Fruit fly (Drosophila melanogaster) whole organism, embryonic: Measurements from ENCODE around the gene side-III.

Source experiments
- C15 ChIP-seq: fragments of 200-800 bp; sonication (Bioruptor generic); IDR thresholded peaks from 3 replicates; pipeline ENCODE4 v1.3.6; 2022; ENCODE audit warnings: missing biosample characterization, missing genetic modification characterization
- CG10654 ChIP-seq: fragments of 200-800 bp; sonication (Bioruptor generic); optimal IDR thresholded peaks from 2 replicates; lab custom pipeline; 2016; ENCODE audit warnings: missing biosample characterization, missing genetic modification characterization
- CG12391 ChIP-seq: fragments of 200-800 bp; sonication (Bioruptor generic); optimal IDR thresholded peaks from 3 replicates; lab custom pipeline; 2018; ENCODE audit warnings: missing biosample characterization, mild to moderate bottlenecking, missing genetic modification characterization, moderate library complexity
- CG12769 ChIP-seq: fragments of 200-800 bp; sonication (Bioruptor generic); optimal IDR thresholded peaks from 2 replicates; lab custom pipeline; 2019; ENCODE audit warnings: missing biosample characterization, mild to moderate bottlenecking, missing genetic modification characterization, moderate library complexity
- CG13287 ChIP-seq: fragments of 200-800 bp; sonication (Bioruptor generic); IDR thresholded peaks from 2 replicates; pipeline ENCODE4 v1.3.6; 2022; ENCODE audit warnings: missing biosample characterization, missing genetic modification characterization; ENCODE audit not compliant: partially characterized antibody
- CG14050 ChIP-seq: fragments of 200-800 bp; sonication (Bioruptor generic); IDR thresholded peaks from 3 replicates; pipeline ENCODE4 v1.3.6; 2022; ENCODE audit warnings: missing biosample characterization, missing genetic modification characterization
- CG15073 ChIP-seq: fragments of 200-800 bp; sonication (Bioruptor generic); optimal IDR thresholded peaks from 2 replicates; lab custom pipeline; 2016; ENCODE audit warnings: missing biosample characterization, missing genetic modification characterization
- CG1602 ChIP-seq: fragments of 200-800 bp; sonication (Bioruptor generic); optimal IDR thresholded peaks from 3 replicates; lab custom pipeline; 2016; ENCODE audit warnings: missing biosample characterization, missing genetic modification characterization
- CG17361 ChIP-seq: fragments of 200-800 bp; sonication (Bioruptor generic); IDR thresholded peaks from 3 replicates; pipeline ENCODE4 v1.3.6; 2022; ENCODE audit warnings: missing biosample characterization, missing genetic modification characterization
- CG17829 ChIP-seq: fragments of 200-800 bp; optimal IDR thresholded peaks from 2 replicates; lab custom pipeline; 2019; ENCODE audit warnings: missing biosample characterization, mild to moderate bottlenecking, missing genetic modification characterization, moderate library complexity
- CG2116 ChIP-seq: fragments of 200-800 bp; sonication (Bioruptor generic); optimal IDR thresholded peaks from 3 replicates; lab custom pipeline; 2018; ENCODE audit warnings: missing biosample characterization, mild to moderate bottlenecking, missing genetic modification characterization
- CG2889 ChIP-seq: fragments of 200-800 bp; sonication (Bioruptor generic); IDR thresholded peaks from 3 replicates; pipeline ENCODE4 v1.3.6; 2022; ENCODE audit warnings: missing biosample characterization, missing genetic modification characterization
- CG30403 ChIP-seq: fragments of 200-800 bp; sonication (Bioruptor generic); optimal IDR thresholded peaks from 3 replicates; lab custom pipeline; 2016; ENCODE audit warnings: missing biosample characterization, missing genetic modification characterization
- CG30431 ChIP-seq: fragments of 200-800 bp; sonication (Bioruptor generic); optimal IDR thresholded peaks from 2 replicates; lab custom pipeline; 2017; ENCODE audit warnings: missing biosample characterization, missing genetic modification characterization
- CG31441 ChIP-seq: fragments of 200-800 bp; sonication (Bioruptor generic); IDR thresholded peaks from 2 replicates; pipeline ENCODE4 v1.3.6; 2022; ENCODE audit warnings: missing biosample characterization, missing genetic modification characterization
- CG34376 ChIP-seq: fragments of 200-800 bp; sonication (Bioruptor generic); optimal IDR thresholded peaks from 2 replicates; lab custom pipeline; 2018; ENCODE audit warnings: missing biosample characterization, mild to moderate bottlenecking, missing genetic modification characterization
- CG3995 ChIP-seq: fragments of 200-800 bp; sonication (Bioruptor generic); optimal IDR thresholded peaks from 3 replicates; lab custom pipeline; 2016; ENCODE audit warnings: missing biosample characterization, missing genetic modification characterization
- CG4730 ChIP-seq: fragments of 200-800 bp; sonication (Bioruptor generic); IDR thresholded peaks from 2 replicates; pipeline ENCODE4 v1.3.6; 2022; ENCODE audit warnings: missing biosample characterization, missing genetic modification characterization
- CG5245 ChIP-seq: fragments of 200-800 bp; sonication (Bioruptor generic); optimal IDR thresholded peaks from 3 replicates; lab custom pipeline; 2016; ENCODE audit warnings: missing biosample characterization, missing genetic modification characterization
- CG6254 ChIP-seq: fragments of 200-800 bp; sonication (Bioruptor generic); optimal IDR thresholded peaks from 3 replicates; lab custom pipeline; 2017; ENCODE audit warnings: mild to moderate bottlenecking, missing biosample characterization, missing genetic modification reagents, missing genetic modification characterization
- CG7786 ChIP-seq: fragments of 200-800 bp; sonication (Bioruptor generic); optimal IDR thresholded peaks from 2 replicates; lab custom pipeline; 2016; ENCODE audit warnings: missing biosample characterization, missing genetic modification characterization
- CG9932 ChIP-seq: fragments of 200-800 bp; sonication (Bioruptor generic); IDR thresholded peaks from 2 replicates; pipeline ENCODE4 v1.3.6; 2022; ENCODE audit warnings: missing biosample characterization, missing genetic modification characterization
- Elba2 ChIP-seq: fragments of 200-800 bp; sonication (Bioruptor generic); optimal IDR thresholded peaks from 3 replicates; lab custom pipeline; 2016; ENCODE audit warnings: missing biosample characterization, missing genetic modification characterization
- Ets97D ChIP-seq: fragments of 200-800 bp; sonication (Bioruptor generic); optimal IDR thresholded peaks from 3 replicates; lab custom pipeline; 2016; ENCODE audit warnings: missing biosample characterization, missing genetic modification characterization
- HmgD ChIP-seq: fragments of 200-800 bp; sonication (Bioruptor generic); optimal IDR thresholded peaks from 3 replicates; lab custom pipeline; 2016; ENCODE audit warnings: missing biosample characterization, missing genetic modification characterization
- Hsf ChIP-seq: fragments of 200-800 bp; sonication (Bioruptor generic); optimal IDR thresholded peaks from 3 replicates; lab custom pipeline; 2016; ENCODE audit warnings: missing biosample characterization, missing genetic modification characterization
- MTF-1 ChIP-seq: fragments of 200-800 bp; sonication (Bioruptor generic); optimal IDR thresholded peaks from 2 replicates; lab custom pipeline; 2018; ENCODE audit warnings: missing biosample characterization, mild to moderate bottlenecking, missing genetic modification characterization, borderline replicate concordance
- Oaz ChIP-seq: fragments of 200-800 bp; sonication (Bioruptor generic); IDR thresholded peaks from 2 replicates; pipeline ENCODE4 v1.3.6; 2022; ENCODE audit warnings: missing biosample characterization, missing genetic modification characterization
- Rfx ChIP-seq: fragments of 200-800 bp; sonication (Bioruptor generic); IDR thresholded peaks from 2 replicates; pipeline ENCODE4 v1.3.6; 2022; ENCODE audit warnings: missing biosample characterization, missing genetic modification characterization
- Sox102F ChIP-seq: fragments of 200-800 bp; sonication (Bioruptor generic); optimal IDR thresholded peaks from 2 replicates; lab custom pipeline; 2018; ENCODE audit warnings: missing biosample characterization, mild to moderate bottlenecking, missing genetic modification characterization, moderate library complexity
- Stat92E ChIP-seq, 3 experiments: fragments of >200 bp in 2 of 3; fragments of 200-800 bp in 1 of 3; sonication (Bioruptor generic) in 1 of 3; optimal IDR thresholded peaks; 2 replicates each; lab custom pipeline; 2017 to 2019; ENCODE audit warnings: missing biosample characterization in 3 of 3, missing genetic modification characterization in 3 of 3, mild to moderate bottlenecking in 1 of 3, moderate library complexity in 1 of 3
- Trl ChIP-seq, 3 experiments: fragments of >200 bp in 2 of 3; fragments of 200-800 bp in 1 of 3; sonication (Bioruptor generic) in 1 of 3; optimal IDR thresholded peaks; 2 replicates in 1 of 3; 3 replicates in 2 of 3; lab custom pipeline; 2016 to 2017; ENCODE audit warnings: missing biosample characterization in 1 of 3, missing genetic modification characterization in 1 of 3
- ab ChIP-seq: fragments of 200-800 bp; sonication (Bioruptor generic); optimal IDR thresholded peaks from 2 replicates; lab custom pipeline; 2016; ENCODE audit warnings: missing biosample characterization, missing genetic modification characterization
- chn ChIP-seq: fragments of 200-800 bp; sonication (Bioruptor generic); optimal IDR thresholded peaks from 2 replicates; lab custom pipeline; 2016; ENCODE audit warnings: missing biosample characterization, missing genetic modification characterization
- ems ChIP-seq: fragments of 200-800 bp; sonication (Bioruptor generic); optimal IDR thresholded peaks from 3 replicates; lab custom pipeline; 2016; ENCODE audit warnings: missing biosample characterization, missing genetic modification characterization
- en ChIP-seq: fragments of 200-800 bp; sonication (Bioruptor generic); optimal IDR thresholded peaks from 2 replicates; lab custom pipeline; 2016; ENCODE audit warnings: missing biosample characterization, missing genetic modification characterization
- fd3F ChIP-seq: fragments of 200-800 bp; sonication (Bioruptor generic); optimal IDR thresholded peaks from 2 replicates; lab custom pipeline; 2018; ENCODE audit warnings: missing biosample characterization, mild to moderate bottlenecking, missing genetic modification characterization, moderate library complexity
- fu2 ChIP-seq: fragments of 200-800 bp; sonication (Bioruptor generic); optimal IDR thresholded peaks from 2 replicates; lab custom pipeline; 2016; ENCODE audit warnings: missing biosample characterization, missing genetic modification characterization
- gro ChIP-seq: fragments of 200-800 bp; sonication (Bioruptor generic); optimal IDR thresholded peaks from 2 replicates; lab custom pipeline; 2016; ENCODE audit warnings: missing biosample characterization, missing genetic modification characterization
- h ChIP-seq: fragments of >200 bp; optimal IDR thresholded peaks from 2 replicates; lab custom pipeline; 2017
- insv ChIP-seq, 2 experiments: fragments of 200-800 bp; sonication (Bioruptor generic); optimal IDR thresholded peaks; 3 replicates each; lab custom pipeline; 2016 to 2018; ENCODE audit warnings: missing biosample characterization in 2 of 2, missing genetic modification characterization in 2 of 2
- lov ChIP-seq, 2 experiments: fragments of 200-800 bp in 1 of 2; fragments of >200 bp in 1 of 2; sonication (Bioruptor generic) in 1 of 2; IDR thresholded peaks in 1 of 2; optimal IDR thresholded peaks in 1 of 2; 2 replicates in 1 of 2; 3 replicates in 1 of 2; pipeline versions ENCODE4 v1.3.6 to Lab custom; 2017 to 2022; ENCODE audit warnings: missing biosample characterization in 1 of 2, missing genetic modification characterization in 1 of 2
- onecut ChIP-seq: fragments of 200-800 bp; sonication (Bioruptor generic); IDR thresholded peaks from 2 replicates; pipeline ENCODE4 v1.3.6; 2022; ENCODE audit warnings: missing biosample characterization, missing genetic modification characterization
- p53 ChIP-seq: fragments of 200-800 bp; sonication (Bioruptor generic); optimal IDR thresholded peaks from 2 replicates; lab custom pipeline; 2016; ENCODE audit warnings: missing biosample characterization, missing genetic modification characterization
- pros ChIP-seq: fragments of 200-800 bp; sonication (Bioruptor generic); optimal IDR thresholded peaks from 3 replicates; lab custom pipeline; 2019; ENCODE audit warnings: missing biosample characterization, mild to moderate bottlenecking, missing genetic modification characterization, moderate library complexity
- shn ChIP-seq: fragments of 200-800 bp; sonication (Bioruptor generic); optimal IDR thresholded peaks from 3 replicates; lab custom pipeline; 2016; ENCODE audit warnings: missing biosample characterization, missing genetic modification characterization
- sr ChIP-seq: fragments of 200-800 bp; sonication (Bioruptor generic); IDR thresholded peaks from 3 replicates; pipeline ENCODE4 v1.3.6; 2022; ENCODE audit warnings: missing biosample characterization, missing genetic modification characterization
- tna ChIP-seq: fragments of 200-800 bp; sonication (Bioruptor generic); IDR thresholded peaks from 2 replicates; pipeline ENCODE4 v1.3.6; 2022; ENCODE audit warnings: missing biosample characterization, missing genetic modification characterization; ENCODE audit not compliant: partially characterized antibody
- usp ChIP-seq: fragments of >200 bp; optimal IDR thresholded peaks from 2 replicates; lab custom pipeline; 2017; ENCODE audit warnings: missing biosample characterization, missing genetic modification characterization
- wdn ChIP-seq: fragments of 200-800 bp; sonication (Bioruptor generic); IDR thresholded peaks from 2 replicates; pipeline ENCODE4 v1.3.6; 2022; ENCODE audit warnings: missing biosample characterization, missing genetic modification characterization

Gene side-III

dm6 chr3R:5862032-5862641, 97.2 kb downstream of the side-III start, which contains the start of gene CG2017 (continued):
- TF ChIP-seq lov (optimal IDR thresholded peaks at IDR 0.05; lab: Kevin White, UChicago) (no peak), lov (GFP tag; IDR thresholded peaks at IDR 0.05; lab: Robert Waterston, UW) (peak; percentile 6; the same call in 1 of the 3 replicates), CG9932 (GFP tag; lab: Robert Waterston, UW) (peak; percentile 78), en (GFP tag; lab: Kevin White, UChicago) (no peak), fu2 (GFP tag; lab: Kevin White, UChicago) (peak; percentile 24), ems (GFP tag; lab: Kevin White, UChicago) (peak; percentile 31), shn (GFP tag; lab: Kevin White, UChicago) (peak; percentile 68), CG14050 (peak; percentile 26; the same call in 1 of the 3 replicates), CG2889 (no peak), sr (GFP tag; lab: Robert Waterston, UW) (0 out of 3 replicates have a peak, but pooled peaks have one; percentile 7), CG4730 (GFP tag; lab: Robert Waterston, UW) (0 out of 2 replicates have a peak, but pooled peaks have one; percentile 17), CG10654 (GFP tag; lab: Kevin White, UChicago) (no peak), C15 (no peak), chn (GFP tag; lab: Kevin White, UChicago) (peak; percentile 48), CG15073 (no peak), CG5245 (GFP tag; lab: Kevin White, UChicago) (peak; percentile 34), tna (GFP tag; lab: Robert Waterston, UW) (no peak), p53 (GFP tag; lab: Kevin White, UChicago) (peak; percentile 67), Oaz (GFP tag; lab: Robert Waterston, UW) (no peak), CG17829 (tag; lab: Kevin White, UChicago) (peak; percentile 49), Stat92E (GFP tag; optimal IDR thresholded peaks at IDR 0.05; lab: Kevin White, UChicago) (no peak), Trl (optimal IDR thresholded peaks at IDR 0.05; lab: Kevin White, UChicago) (no peak), Trl (GFP tag; optimal IDR thresholded peaks at IDR 0.05; lab: Kevin White, UChicago) (peak; percentile 12), CG7786 (GFP tag; lab: Kevin White, UChicago) (peak; percentile 45), h (lab: Kevin White, UChicago) (no peak), CG30431 (GFP tag; lab: Kevin White, UChicago) (peak; percentile 20), Hsf (GFP tag; lab: Kevin White, UChicago) (peak; percentile 37), HmgD (GFP tag; lab: Kevin White, UChicago) (peak; percentile 60), CG12769 (peak; percentile 51), gro (GFP tag; lab: Kevin White, UChicago) (peak; percentile 45), Sox102F (GFP tag; lab: Kevin White, UChicago) (peak; percentile 11), pros (GFP tag; lab: Kevin White, UChicago) (no peak), MTF-1 (no peak), wdn (no peak), Ets97D (GFP tag; lab: Kevin White, UChicago) (peak; percentile 92), CG6254 (GFP tag; lab: Kevin White, UChicago) (no peak), CG31441 (GFP tag; lab: Robert Waterston, UW) (peak; percentile 14; the same call in 1 of the 2 replicates), usp (GFP tag; lab: Kevin White, UChicago) (no peak), ab (GFP tag; lab: Kevin White, UChicago) (peak; percentile 19), Rfx (peak; percentile 79), Elba2 (no peak), onecut (GFP tag; lab: Robert Waterston, UW) (peak; percentile 18; the same call in 1 of the 2 replicates), insv (GFP tag; optimal IDR thresholded peaks at IDR 0.05; lab: Kevin White, UChicago) (peak in 1 of 2 experiments; percentile 27), CG1602 (GFP tag; lab: Kevin White, UChicago) (peak; percentile 27), CG34376 (peak; percentile 25), CG17361 (no peak), fd3F (GFP tag; lab: Kevin White, UChicago) (no peak), CG2116 (GFP tag; lab: Kevin White, UChicago) (peak; percentile 76), CG30403 (GFP tag; lab: Kevin White, UChicago) (peak; percentile 26), CG13287 (GFP tag; lab: Robert Waterston, UW) (peak; percentile 61), CG3995 (GFP tag; lab: Kevin White, UChicago) (peak; percentile 30), CG12391 (peak; percentile 24)
